Worm (Caenorhabditis elegans) whole organism, midembryonic: ENCODE data around the gene cpg-4.

Experiments
- T22C8.4 ChIP-seq: fragments of 200-800 bp; sonication (Bioruptor generic); IDR thresholded peaks from 2 replicates; pipeline ENCODE4 v1.3.6; 2022; ENCODE audit warnings: missing genetic modification characterization, missing compliant biosample characterization
- cog-1 ChIP-seq: sonication (generic microtip); optimal IDR thresholded peaks from 2 replicates; lab custom pipeline; 2016; ENCODE audit warnings: missing genetic modification characterization, missing compliant biosample characterization
- flt-1 ChIP-seq: fragments of 200-800 bp; sonication (Bioruptor generic); IDR thresholded peaks from 2 replicates; pipeline ENCODE4 v1.3.6; 2022; ENCODE audit warnings: missing genetic modification characterization, missing compliant biosample characterization
- klf-2 ChIP-seq: fragments of 200-800 bp; sonication (Bioruptor generic); conservative IDR thresholded peaks from 2 replicates; pipeline ENCODE4 v1.3.6; 2022; ENCODE audit warnings: missing genetic modification reagents, missing genetic modification characterization, missing compliant biosample characterization
- med-1 ChIP-seq: sonication (generic microtip); optimal IDR thresholded peaks from 2 replicates; lab custom pipeline; 2017; ENCODE audit warnings: missing genetic modification characterization, mild to moderate bottlenecking, missing compliant biosample characterization, antibody characterized with exemption, missing genetic modification reagents; ENCODE audit not compliant: insufficient read depth
- ref-1 ChIP-seq: fragments of 200-800 bp; sonication (Bioruptor generic); conservative IDR thresholded peaks from 2 replicates; pipeline ENCODE4 v1.3.6; 2022; ENCODE audit warnings: missing genetic modification reagents, missing genetic modification characterization, missing compliant biosample characterization
- tab-1 ChIP-seq: fragments of 200-800 bp; sonication (Bioruptor generic); IDR thresholded peaks from 2 replicates; pipeline ENCODE4 v1.3.6; 2022; ENCODE audit warnings: missing genetic modification characterization, missing compliant biosample characterization
- ztf-23 ChIP-seq: fragments of 200-800 bp; sonication (Bioruptor generic); IDR thresholded peaks from 2 replicates; pipeline ENCODE4 v1.3.6; 2022; ENCODE audit warnings: missing genetic modification reagents, missing genetic modification characterization, missing compliant biosample characterization
- ztf-29 ChIP-seq: fragments of 200-800 bp; sonication (Bioruptor generic); IDR thresholded peaks from 2 replicates; pipeline ENCODE4 v1.3.6; 2022; ENCODE audit warnings: missing genetic modification reagents, missing genetic modification characterization, missing compliant biosample characterization

The cpg-4 gene

ce11 chrV:6044853-6045594 is 48.8 kb downstream of the cpg-4 start, which contains the start of gene R01B10.3:
Gene R01B10.3, minus strand, starts transcription at chrV:6045129.
- TF ChIP-seq cog-1 (tag; lab: Kevin White, UChicago) (no peak), T22C8.4 (GFP tag; lab: Robert Waterston, UW) (no peak), med-1 (GFP tag; lab: Kevin White, UChicago) (no peak), klf-2 (GFP tag; lab: Robert Waterston, UW) (no peak), ztf-23 (no peak), flt-1 (GFP tag; lab: Robert Waterston, UW) (no peak), ref-1 (GFP tag; lab: Robert Waterston, UW) (no peak), tab-1 (GFP tag; lab: Robert Waterston, UW) (no peak), ztf-29 (no peak)

- TF ChIP-seq ztf-29 (no peak), med-1 (GFP tag; lab: Kevin White, UChicago) (no peak), ref-1 (GFP tag; lab: Robert Waterston, UW) (no peak), klf-2 (GFP tag; lab: Robert Waterston, UW) (no peak), ztf-23 (no peak), cog-1 (tag; lab: Kevin White, UChicago) (no peak), tab-1 (GFP tag; lab: Robert Waterston, UW) (no peak), flt-1 (GFP tag; lab: Robert Waterston, UW) (no peak), T22C8.4 (GFP tag; lab: Robert Waterston, UW) (no peak)
Observed at ce11 chrV:6047818-6048217, 51.6 kb downstream of the cpg-4 start, which contains the start of gene pgap-3. Gene pgap-3, minus strand, starts transcription at chrV:6047918.
